Worm (Caenorhabditis elegans) whole organism, midembryonic: Measurements from ENCODE around the gene snap-29.

ENCODE experiments used
- T22C8.4 ChIP-seq: fragments of 200-800 bp; sonication (Bioruptor generic); IDR thresholded peaks from 2 replicates; pipeline ENCODE4 v1.3.6; 2022; ENCODE audit warnings: missing genetic modification characterization, missing compliant biosample characterization
- cog-1 ChIP-seq: sonication (generic microtip); optimal IDR thresholded peaks from 2 replicates; lab custom pipeline; 2016; ENCODE audit warnings: missing genetic modification characterization, missing compliant biosample characterization
- flt-1 ChIP-seq: fragments of 200-800 bp; sonication (Bioruptor generic); IDR thresholded peaks from 2 replicates; pipeline ENCODE4 v1.3.6; 2022; ENCODE audit warnings: missing genetic modification characterization, missing compliant biosample characterization
- klf-2 ChIP-seq: fragments of 200-800 bp; sonication (Bioruptor generic); conservative IDR thresholded peaks from 2 replicates; pipeline ENCODE4 v1.3.6; 2022; ENCODE audit warnings: missing genetic modification reagents, missing genetic modification characterization, missing compliant biosample characterization
- med-1 ChIP-seq: sonication (generic microtip); optimal IDR thresholded peaks from 2 replicates; lab custom pipeline; 2017; ENCODE audit warnings: missing genetic modification characterization, mild to moderate bottlenecking, missing compliant biosample characterization, antibody characterized with exemption, missing genetic modification reagents; ENCODE audit not compliant: insufficient read depth
- ref-1 ChIP-seq: fragments of 200-800 bp; sonication (Bioruptor generic); conservative IDR thresholded peaks from 2 replicates; pipeline ENCODE4 v1.3.6; 2022; ENCODE audit warnings: missing genetic modification reagents, missing genetic modification characterization, missing compliant biosample characterization
- tab-1 ChIP-seq: fragments of 200-800 bp; sonication (Bioruptor generic); IDR thresholded peaks from 2 replicates; pipeline ENCODE4 v1.3.6; 2022; ENCODE audit warnings: missing genetic modification characterization, missing compliant biosample characterization
- ztf-23 ChIP-seq: fragments of 200-800 bp; sonication (Bioruptor generic); IDR thresholded peaks from 2 replicates; pipeline ENCODE4 v1.3.6; 2022; ENCODE audit warnings: missing genetic modification reagents, missing genetic modification characterization, missing compliant biosample characterization
- ztf-29 ChIP-seq: fragments of 200-800 bp; sonication (Bioruptor generic); IDR thresholded peaks from 2 replicates; pipeline ENCODE4 v1.3.6; 2022; ENCODE audit warnings: missing genetic modification reagents, missing genetic modification characterization, missing compliant biosample characterization

Gene snap-29

DNA sequence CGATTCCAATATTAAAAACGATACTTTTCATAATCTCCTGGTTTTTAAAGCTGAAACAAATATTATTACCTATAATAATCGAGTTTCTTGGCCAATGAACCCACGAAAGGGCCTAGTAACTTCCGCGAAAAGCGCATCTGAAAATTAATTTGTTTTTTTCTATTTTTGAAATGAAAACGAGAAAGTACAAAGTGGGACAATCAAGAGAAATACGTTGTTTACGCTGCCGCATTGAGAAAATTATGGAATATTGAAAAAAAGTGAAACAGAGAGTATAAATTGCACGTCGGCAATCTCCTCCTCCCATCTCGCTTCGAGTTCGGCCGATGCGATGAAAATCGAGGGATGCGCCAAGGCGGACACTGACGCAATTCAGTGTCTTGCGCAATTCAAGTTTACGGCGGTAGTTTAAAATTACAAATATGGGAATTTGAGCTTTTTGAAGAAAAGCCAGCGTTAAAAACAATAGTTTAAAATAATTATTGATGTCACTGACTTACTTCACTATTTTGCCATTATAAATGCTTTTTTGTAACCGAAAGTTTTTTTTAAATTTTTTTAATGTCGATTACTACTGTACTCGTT lies 34.7 kb upstream of the snap-29 start, which contains the start of gene pdhk-2:
Gene pdhk-2, minus strand, starts transcription at position 137 of the 585 bp plus-strand sequence.
- TF ChIP-seq T22C8.4 (GFP tag; lab: Robert Waterston, UW): no peak
- TF ChIP-seq ztf-23 (GFP tag; lab: Robert Waterston, UW): peak; percentile 90
- 0 out of 2 replicates have a peak, but pooled peaks have one; percentile 5 for TF ChIP-seq ref-1
- 0 out of 2 replicates have a peak, but pooled peaks have one; percentile 63 for TF ChIP-seq klf-2 (GFP tag; lab: Robert Waterston, UW)
- no peak for TF ChIP-seq ztf-29
- TF ChIP-seq med-1 (GFP tag; lab: Kevin White, UChicago): no peak
- peak; percentile 69; the same call in 1 of the 2 replicates for TF ChIP-seq tab-1
- peak; percentile 81 for TF ChIP-seq flt-1 (GFP tag; lab: Robert Waterston, UW)
- TF ChIP-seq cog-1 (tag; lab: Kevin White, UChicago): peak; percentile 72

DNA sequence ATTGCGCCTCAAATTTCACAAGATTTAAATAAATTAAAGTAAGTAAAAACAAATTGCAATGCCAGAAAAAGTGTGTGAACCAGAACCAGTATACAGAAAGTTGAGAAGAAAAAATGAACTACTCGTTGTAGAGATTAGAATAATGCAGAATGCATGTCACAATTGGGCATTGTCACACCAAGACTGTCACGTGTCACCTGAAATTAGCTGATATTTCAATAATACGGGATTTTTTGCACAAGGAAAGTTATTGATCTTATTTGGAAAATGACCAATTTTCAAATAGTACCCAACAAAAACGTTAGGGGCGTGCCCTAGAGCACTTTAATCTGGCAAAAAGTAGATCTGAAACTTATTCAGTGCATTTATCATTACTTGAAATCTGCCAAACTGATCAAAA lies 34.1 kb upstream of the snap-29 start:
- TF ChIP-seq flt-1 (GFP tag; lab: Robert Waterston, UW): no peak
- no peak for TF ChIP-seq ref-1
- TF ChIP-seq tab-1: no peak
- TF ChIP-seq ztf-23 (GFP tag; lab: Robert Waterston, UW): no peak
- no peak for TF ChIP-seq T22C8.4 (GFP tag; lab: Robert Waterston, UW)
- TF ChIP-seq klf-2 (GFP tag; lab: Robert Waterston, UW): no peak

DNA sequence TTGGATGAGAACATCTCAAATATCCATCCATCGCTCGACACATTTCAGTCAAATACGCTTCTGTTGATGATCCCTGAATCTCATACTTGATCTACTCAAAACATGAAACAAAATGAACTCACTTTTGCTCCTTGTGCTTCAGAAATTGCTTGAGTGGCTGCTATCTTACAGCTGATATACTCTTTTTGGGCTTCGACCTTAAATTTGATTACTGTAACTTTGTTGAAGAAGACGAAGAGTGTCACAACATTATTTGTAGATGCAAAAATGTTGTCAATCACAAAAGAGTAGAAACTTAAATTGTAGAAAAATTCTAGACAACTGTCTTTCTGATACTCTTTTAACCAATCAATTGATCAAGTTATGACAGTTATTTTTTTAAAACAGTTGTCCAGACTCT lies 33.5 kb upstream of the snap-29 start:
- TF ChIP-seq flt-1 (GFP tag; lab: Robert Waterston, UW) (no peak), klf-2 (GFP tag; lab: Robert Waterston, UW) (no peak), ref-1 (no peak), cog-1 (tag; lab: Kevin White, UChicago) (no peak), tab-1 (no peak), T22C8.4 (GFP tag; lab: Robert Waterston, UW) (no peak), ztf-29 (no peak), ztf-23 (GFP tag; lab: Robert Waterston, UW) (no peak), med-1 (GFP tag; lab: Kevin White, UChicago) (no peak)

ce11 chrIII:8743796-8744404 lies 32.2 kb upstream of the snap-29 start, which contains the start of gene ZK370.6:
TSS of gene ZK370.6 (minus strand) at chrIII:8743846.
- TF ChIP-seq ref-1 (no peak), med-1 (GFP tag; lab: Kevin White, UChicago) (no peak), cog-1 (tag; lab: Kevin White, UChicago) (no peak), ztf-29 (no peak), T22C8.4 (GFP tag; lab: Robert Waterston, UW) (no peak), flt-1 (GFP tag; lab: Robert Waterston, UW) (no peak), klf-2 (GFP tag; lab: Robert Waterston, UW) (no peak)

DNA sequence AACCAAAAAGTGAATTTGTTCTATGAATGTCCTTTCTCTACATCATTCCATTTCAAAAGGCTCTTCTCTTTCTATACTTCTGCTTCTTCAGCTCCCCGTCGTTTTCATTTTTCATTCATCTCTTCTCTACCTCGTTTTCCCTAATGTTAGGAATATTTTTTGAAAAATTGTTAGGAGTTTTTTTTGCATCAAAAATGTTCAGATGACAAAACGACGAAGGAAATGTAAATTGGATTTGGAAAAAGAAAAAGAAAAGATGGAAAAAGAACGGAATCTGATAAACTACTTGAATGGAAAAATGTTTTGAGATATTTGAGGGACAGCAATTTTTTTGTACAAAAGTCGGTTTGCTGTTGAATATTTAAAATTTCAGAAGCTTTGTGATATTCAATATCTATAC lies 31.3 kb upstream of the snap-29 start:
- no peak for TF ChIP-seq cog-1 (tag; lab: Kevin White, UChicago)
- no peak for TF ChIP-seq T22C8.4 (GFP tag; lab: Robert Waterston, UW)
- TF ChIP-seq ztf-29: no peak
- no peak for TF ChIP-seq tab-1
- TF ChIP-seq ztf-23 (GFP tag; lab: Robert Waterston, UW): no peak
- no peak for TF ChIP-seq klf-2 (GFP tag; lab: Robert Waterston, UW)
- TF ChIP-seq flt-1 (GFP tag; lab: Robert Waterston, UW): no peak
- TF ChIP-seq med-1 (GFP tag; lab: Kevin White, UChicago): no peak
- TF ChIP-seq ref-1: no peak

ce11 chrIII:8745214-8745613 lies 30.8 kb upstream of the snap-29 start:
- TF ChIP-seq T22C8.4 (GFP tag; lab: Robert Waterston, UW) (no peak), tab-1 (no peak), cog-1 (tag; lab: Kevin White, UChicago) (no peak), klf-2 (GFP tag; lab: Robert Waterston, UW) (no peak), ztf-23 (GFP tag; lab: Robert Waterston, UW) (no peak), med-1 (GFP tag; lab: Kevin White, UChicago) (no peak)

- TF ChIP-seq med-1 (GFP tag; lab: Kevin White, UChicago) (no peak), tab-1 (no peak), flt-1 (GFP tag; lab: Robert Waterston, UW) (no peak), klf-2 (GFP tag; lab: Robert Waterston, UW) (no peak), ref-1 (no peak), ztf-23 (GFP tag; lab: Robert Waterston, UW) (no peak), ztf-29 (no peak)
Measured at ce11 chrIII:8748620-8749019, 27.4 kb upstream of the snap-29 start.

DNA sequence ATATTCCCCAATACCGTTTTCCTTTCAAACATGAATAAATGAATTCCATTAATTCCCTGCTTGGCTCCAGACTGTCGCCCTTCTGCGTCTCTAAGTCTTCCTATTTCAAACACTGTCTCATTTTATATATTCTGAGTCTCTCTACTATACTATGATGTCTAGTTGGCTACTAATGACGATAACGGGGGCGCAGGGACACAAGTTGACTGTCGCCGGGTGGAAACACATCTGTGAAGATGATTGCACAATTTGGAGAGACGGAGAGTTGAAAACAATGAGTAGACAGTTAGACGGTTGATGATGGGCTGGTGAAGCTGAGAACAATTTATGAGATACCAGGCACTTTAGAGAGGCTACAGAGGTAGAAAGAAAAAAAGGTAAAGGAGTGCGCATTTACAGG lies 26.6 kb upstream of the snap-29 start, which contains the start of gene sma-2:
Gene sma-2, plus strand, starts transcription at position 194 of the 400 bp plus-strand sequence.
- TF ChIP-seq ref-1 (no peak), klf-2 (GFP tag; lab: Robert Waterston, UW) (no peak), med-1 (GFP tag; lab: Kevin White, UChicago) (no peak), T22C8.4 (GFP tag; lab: Robert Waterston, UW) (no peak), tab-1 (no peak), ztf-23 (GFP tag; lab: Robert Waterston, UW) (no peak), ztf-29 (no peak), cog-1 (tag; lab: Kevin White, UChicago) (no peak), flt-1 (GFP tag; lab: Robert Waterston, UW) (no peak)

- TF ChIP-seq T22C8.4 (GFP tag; lab: Robert Waterston, UW) (no peak), cog-1 (tag; lab: Kevin White, UChicago) (no peak), flt-1 (GFP tag; lab: Robert Waterston, UW) (no peak), med-1 (GFP tag; lab: Kevin White, UChicago) (no peak), tab-1 (no peak), ztf-29 (no peak), ref-1 (no peak), klf-2 (GFP tag; lab: Robert Waterston, UW) (no peak), ztf-23 (GFP tag; lab: Robert Waterston, UW) (no peak)
Measured at ce11 chrIII:8750606-8751005, 25.4 kb upstream of the snap-29 start, which contains the start of gene ugtp-1. TSS of gene ugtp-1 (minus strand) at chrIII:8750706.
